Worm (Caenorhabditis elegans) whole organism, young adult: Measurements from ENCODE around the gene rike-1.

Experiments
- B0035.1 ChIP-seq: sonication (generic microtip); optimal IDR thresholded peaks from 2 replicates; lab custom pipeline; 2016; ENCODE audit warnings: missing genetic modification characterization, mild to moderate bottlenecking, missing compliant biosample characterization, missing genotype, missing genetic modification reagents
- dpl-1 ChIP-seq: fragments of 150-350 bp; optimal IDR thresholded peaks from 2 replicates; lab custom pipeline; 2014; ENCODE audit warnings: missing biosample characterization, missing genetic modification reagents, missing genetic modification characterization
- madf-6 ChIP-seq: fragments of 200-800 bp; sonication (Bioruptor generic); IDR thresholded peaks from 2 replicates; pipeline ENCODE4 v1.3.6; 2022; ENCODE audit warnings: missing genetic modification reagents, missing genetic modification characterization, missing compliant biosample characterization
- sea-2 ChIP-seq: fragments of 200-800 bp; sonication (Bioruptor generic); IDR thresholded peaks from 2 replicates; pipeline ENCODE4 v1.3.6; 2022; ENCODE audit warnings: missing genetic modification characterization, missing compliant biosample characterization
- snpc-4 ChIP-seq, 5 experiments: fragments of 150-350 bp in 1 of 5; sonication (generic microtip) in 4 of 5; optimal IDR thresholded peaks; 2 replicates each; lab custom pipeline; 2014 to 2018; ENCODE audit warnings: missing genetic modification characterization in 5 of 5, missing biosample characterization in 3 of 5, antibody characterized with exemption in 2 of 5, mild to moderate bottlenecking in 2 of 5, missing compliant biosample characterization in 2 of 5, missing genotype in 2 of 5, moderate library complexity in 2 of 5, missing genetic modification reagents in 1 of 5
- somi-1 ChIP-seq: fragments of 200-800 bp; sonication (Bioruptor generic); optimal IDR thresholded peaks from 2 replicates; lab custom pipeline; 2018; ENCODE audit warnings: mild to moderate bottlenecking, missing genetic modification characterization, missing compliant biosample characterization
- tbx-9 ChIP-seq: sonication (generic microtip); optimal IDR thresholded peaks from 2 replicates; lab custom pipeline; 2016; ENCODE audit warnings: borderline replicate concordance, missing genetic modification characterization, inconsistent platforms, missing compliant biosample characterization

DNA sequence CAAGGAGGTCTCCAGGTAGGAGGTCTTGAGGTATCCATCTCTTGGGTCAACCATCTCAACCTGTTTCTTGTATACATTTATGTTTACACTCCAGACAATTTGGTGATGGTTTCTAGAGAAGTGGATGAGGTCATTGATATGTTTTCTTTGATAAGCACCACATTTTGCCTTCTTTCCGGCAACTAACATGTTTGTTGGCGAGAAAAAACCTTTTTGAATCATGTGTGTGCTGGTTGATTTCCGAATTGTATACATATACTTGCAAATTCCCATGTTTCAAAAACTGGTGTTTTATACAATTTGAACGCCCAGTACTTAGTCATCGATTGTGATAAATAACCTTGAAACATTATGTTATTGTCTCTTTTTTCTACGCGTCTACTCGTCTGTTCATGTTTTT lies 41.5 kb downstream of the rike-1 start:
- TF ChIP-seq snpc-4 (GFP tag; optimal IDR thresholded peaks at IDR 0.05; lab: Kevin White, UChicago): no peak
- TF ChIP-seq snpc-4 (tag; optimal IDR thresholded peaks at IDR 0.05; lab: Kevin White, UChicago): no peak
- TF ChIP-seq tbx-9: no peak
- TF ChIP-seq dpl-1 (GFP tag; lab: Kevin White, UChicago): no peak
- no peak for TF ChIP-seq B0035.1 (tag; lab: Kevin White, UChicago)
- TF ChIP-seq sea-2 (GFP tag; lab: Robert Waterston, UW): no peak
- no peak for TF ChIP-seq madf-6 (GFP tag; lab: Robert Waterston, UW)
- TF ChIP-seq somi-1 (GFP tag; lab: Kevin White, UChicago): no peak
